Fruit fly (Drosophila melanogaster): ENCODE data around the gene Yod1.

Gene Yod1

dm6 chr3L:5133704-5134430 is at the start of gene Yod1 (continued):
- TF ChIP-seq CG7963 (GFP tag; IDR thresholded peaks at IDR 0.05; ENCODE audit: partially characterized antibody) = peak; percentile 73
- no peak for TF ChIP-seq sisA (GFP tag; IDR thresholded peaks at IDR 0.05)
- TF ChIP-seq bsh (GFP tag; optimal IDR thresholded peaks at IDR 0.05) = no peak
- peak; percentile 47 for TF ChIP-seq Sry-δ (GFP tag; optimal IDR thresholded peaks at IDR 0.05)
- TF ChIP-seq CG12071 (GFP tag; optimal IDR thresholded peaks at IDR 0.05) = no peak
- TF ChIP-seq CG9727 (GFP tag; optimal IDR thresholded peaks at IDR 0.05) = no peak
- no peak for TF ChIP-seq CG11696 (GFP tag; IDR thresholded peaks at IDR 0.05)
- peak; percentile 36 for TF ChIP-seq Ets97D (GFP tag; optimal IDR thresholded peaks at IDR 0.05)
- TF ChIP-seq CG14441 (GFP tag; IDR thresholded peaks at IDR 0.05) = no peak
- TF ChIP-seq CG6654 (GFP tag; optimal IDR thresholded peaks at IDR 0.05) = no peak
- TF ChIP-seq lov (optimal IDR thresholded peaks at IDR 0.05) = no peak
- TF ChIP-seq lov (GFP tag; IDR thresholded peaks at IDR 0.05) = no peak
- TF ChIP-seq Myb (GFP tag; optimal IDR thresholded peaks at IDR 0.05) = peak; percentile 86
- TF ChIP-seq CG13287 (GFP tag; IDR thresholded peaks at IDR 0.05; ENCODE audit: partially characterized antibody) = peak; percentile 83
- TF ChIP-seq CG15601 (tag; optimal IDR thresholded peaks at IDR 0.05) = peak; percentile 47
- TF ChIP-seq E2f1 (GFP tag; IDR thresholded peaks at IDR 0.05) = no peak
- no peak for TF ChIP-seq CG13296 (GFP tag; optimal IDR thresholded peaks at IDR 0.05)
- TF ChIP-seq CG9817 (tag; optimal IDR thresholded peaks at IDR 0.05) = no peak
- no peak for TF ChIP-seq zfh2 (GFP tag; optimal IDR thresholded peaks at IDR 0.05)
- no peak for TF ChIP-seq CG16815 (GFP tag; optimal IDR thresholded peaks at IDR 0.05)
- TF ChIP-seq Dip3 (GFP tag; optimal IDR thresholded peaks at IDR 0.05) = no peak
- no peak for TF ChIP-seq lab (GFP tag; optimal IDR thresholded peaks at IDR 0.05)
- TF ChIP-seq odd (GFP tag; optimal IDR thresholded peaks at IDR 0.05) = no peak
- no peak for TF ChIP-seq CG12236 (GFP tag; optimal IDR thresholded peaks at IDR 0.05)
- no peak for TF ChIP-seq CG18262 (tag; optimal IDR thresholded peaks at IDR 0.05)
- TF ChIP-seq kay (GFP tag; optimal IDR thresholded peaks at IDR 0.05) = peak; percentile 62
- TF ChIP-seq vnd (GFP tag; IDR thresholded peaks at IDR 0.05; ENCODE audit: partially characterized antibody) = peak; percentile 79
- TF ChIP-seq CG31441 (GFP tag; IDR thresholded peaks at IDR 0.05) = no peak
- TF ChIP-seq GATAe (GFP tag; conservative IDR thresholded peaks at IDR 0.05) = no peak
- TF ChIP-seq CoRest (tag; optimal IDR thresholded peaks at IDR 0.05) = peak; percentile 38
- TF ChIP-seq CG10209 (GFP tag; optimal IDR thresholded peaks at IDR 0.05) = no peak
- no peak for TF ChIP-seq CG9215 (GFP tag; IDR thresholded peaks at IDR 0.05)
- TF ChIP-seq tna (GFP tag; IDR thresholded peaks at IDR 0.05; ENCODE audit: partially characterized antibody) = peak; percentile 70
- TF ChIP-seq wdn (GFP tag; IDR thresholded peaks at IDR 0.05) = no peak
- TF ChIP-seq bbx (GFP tag; IDR thresholded peaks at IDR 0.05; ENCODE audit: partially characterized antibody) = peak; percentile 67
- no peak for TF ChIP-seq so (GFP tag; IDR thresholded peaks at IDR 0.05)
- TF ChIP-seq CG1529 (GFP tag; optimal IDR thresholded peaks at IDR 0.05) = no peak
- TF ChIP-seq CG4617 (GFP tag; optimal IDR thresholded peaks at IDR 0.05; ENCODE audit: borderline replicate concordance) = peak; percentile 66
- no peak for TF ChIP-seq Dfd (GFP tag; optimal IDR thresholded peaks at IDR 0.05)
- TF ChIP-seq E2f2 (GFP tag; IDR thresholded peaks at IDR 0.05) = peak; percentile 98
- peak; percentile 82 for TF ChIP-seq CG6791 (GFP tag; IDR thresholded peaks at IDR 0.05; ENCODE audit: partially characterized antibody)
- no peak for TF ChIP-seq insv (GFP tag; optimal IDR thresholded peaks at IDR 0.05)
- TF ChIP-seq CG17612 (GFP tag; IDR thresholded peaks at IDR 0.05) = no peak
- peak; percentile 77 for TF ChIP-seq sna (GFP tag; IDR thresholded peaks at IDR 0.05; ENCODE audit: partially characterized antibody)
- peak; percentile 32 for TF ChIP-seq gfzf (GFP tag; optimal IDR thresholded peaks at IDR 0.05)
- TF ChIP-seq Elba2 (GFP tag; optimal IDR thresholded peaks at IDR 0.05) = no peak
- TF ChIP-seq hb (GFP tag; IDR thresholded peaks at IDR 0.05; ENCODE audit: partially characterized antibody) = peak; percentile 66; the same call in 2 of the 3 replicates
- TF ChIP-seq CG18599 (GFP tag; optimal IDR thresholded peaks at IDR 0.05) = no peak
- TF ChIP-seq Dll (GFP tag; IDR thresholded peaks at IDR 0.05; ENCODE audit: partially characterized antibody) = peak; percentile 81; the same call in 3 of the 4 replicates

Data from whole organism, embryonic.